Fruit fly (Drosophila melanogaster) whole organism, embryonic: ENCODE results near the gene CG9130.

Experiments
- Atf-2 ChIP-seq: fragments of 200-800 bp; sonication (Bioruptor generic); optimal IDR thresholded peaks from 2 replicates; lab custom pipeline; 2016; ENCODE audit warnings: missing biosample characterization, missing genetic modification characterization
- Atf6 ChIP-seq: fragments of 200-800 bp; sonication (Bioruptor generic); IDR thresholded peaks from 2 replicates; pipeline ENCODE4 v1.3.6; 2022; ENCODE audit warnings: missing biosample characterization, missing genetic modification characterization
- CG10274 ChIP-seq: fragments of 200-800 bp; sonication (Bioruptor generic); optimal IDR thresholded peaks from 3 replicates; lab custom pipeline; 2017; ENCODE audit warnings: missing biosample characterization, mild to moderate bottlenecking, missing genetic modification characterization
- CG11504 ChIP-seq: fragments of 200-800 bp; sonication (Bioruptor generic); optimal IDR thresholded peaks from 3 replicates; lab custom pipeline; 2019; ENCODE audit warnings: missing biosample characterization, mild to moderate bottlenecking, missing genetic modification characterization, moderate library complexity
- CG13123 ChIP-seq: fragments of 200-800 bp; sonication (Bioruptor generic); optimal IDR thresholded peaks from 2 replicates; lab custom pipeline; 2016; ENCODE audit warnings: missing biosample characterization, missing genetic modification characterization
- CG13624 ChIP-seq: fragments of 200-800 bp; sonication (Bioruptor generic); optimal IDR thresholded peaks from 2 replicates; lab custom pipeline; 2016; ENCODE audit warnings: missing biosample characterization, missing genetic modification characterization
- CG15269 ChIP-seq: fragments of 200-800 bp; sonication (Bioruptor generic); optimal IDR thresholded peaks from 2 replicates; lab custom pipeline; 2018; ENCODE audit warnings: missing biosample characterization, mild to moderate bottlenecking, missing genetic modification characterization, moderate library complexity
- CG17186 ChIP-seq: fragments of 200-800 bp; sonication (Bioruptor generic); optimal IDR thresholded peaks from 3 replicates; lab custom pipeline; 2017; ENCODE audit warnings: missing biosample characterization, missing genetic modification reagents, missing genetic modification characterization
- CG17568 ChIP-seq: fragments of 200-800 bp; sonication (Bioruptor generic); optimal IDR thresholded peaks from 2 replicates; lab custom pipeline; 2018; ENCODE audit warnings: missing biosample characterization, mild to moderate bottlenecking, missing genetic modification characterization, moderate library complexity
- CG1792 ChIP-seq: fragments of 200-800 bp; sonication (Bioruptor generic); optimal IDR thresholded peaks from 2 replicates; lab custom pipeline; 2016; ENCODE audit warnings: missing biosample characterization, missing genetic modification characterization
- CG30431 ChIP-seq: fragments of 200-800 bp; sonication (Bioruptor generic); optimal IDR thresholded peaks from 2 replicates; lab custom pipeline; 2017; ENCODE audit warnings: missing biosample characterization, missing genetic modification characterization
- CG32532 ChIP-seq: fragments of 200-800 bp; sonication (Bioruptor generic); IDR thresholded peaks from 2 replicates; pipeline ENCODE4 v1.3.6; 2022; ENCODE audit warnings: missing biosample characterization, missing genetic modification characterization
- CG3407 ChIP-seq: fragments of 200-800 bp; sonication (Bioruptor generic); optimal IDR thresholded peaks from 2 replicates; lab custom pipeline; 2018; ENCODE audit warnings: missing biosample characterization, mild to moderate bottlenecking, missing genetic modification characterization
- CG3847 ChIP-seq: fragments of 200-800 bp; sonication (Bioruptor generic); IDR thresholded peaks from 2 replicates; pipeline ENCODE4 v1.3.6; 2022; ENCODE audit warnings: missing biosample characterization, missing genetic modification characterization
- CG5180 ChIP-seq: fragments of 200-800 bp; sonication (Bioruptor generic); optimal IDR thresholded peaks from 3 replicates; lab custom pipeline; 2017; ENCODE audit warnings: missing biosample characterization, missing genetic modification characterization, mild to moderate bottlenecking, moderate library complexity, missing genetic modification reagents
- CG6254 ChIP-seq: fragments of 200-800 bp; sonication (Bioruptor generic); optimal IDR thresholded peaks from 3 replicates; lab custom pipeline; 2017; ENCODE audit warnings: mild to moderate bottlenecking, missing biosample characterization, missing genetic modification reagents, missing genetic modification characterization
- CG6689 ChIP-seq: fragments of 200-800 bp; sonication (Bioruptor generic); IDR thresholded peaks from 2 replicates; pipeline ENCODE4 v1.3.6; 2022; ENCODE audit warnings: missing biosample characterization, missing genetic modification characterization
- CG6791 ChIP-seq: fragments of 200-800 bp; sonication (Bioruptor generic); IDR thresholded peaks from 3 replicates; pipeline ENCODE4 v1.3.6; 2022; ENCODE audit warnings: missing biosample characterization, missing genetic modification characterization; ENCODE audit not compliant: partially characterized antibody
- CG8290 ChIP-seq, 3 experiments: fragments of 200-800 bp; sonication (Bioruptor generic); optimal IDR thresholded peaks; 2 replicates each; lab custom pipeline; 2016 to 2019; ENCODE audit warnings: missing biosample characterization in 3 of 3, missing genetic modification characterization in 3 of 3, mild to moderate bottlenecking in 2 of 3, moderate library complexity in 1 of 3
- Deaf1 ChIP-seq: fragments of 200-800 bp; optimal IDR thresholded peaks from 3 replicates; lab custom pipeline; 2019; ENCODE audit warnings: missing biosample characterization, mild to moderate bottlenecking, missing genetic modification characterization, moderate library complexity
- Gsc ChIP-seq: fragments of 200-800 bp; sonication (Bioruptor generic); IDR thresholded peaks from 2 replicates; pipeline ENCODE4 v1.3.6; 2022; ENCODE audit warnings: missing biosample characterization, missing genetic modification characterization
- HmgZ ChIP-seq: fragments of 200-800 bp; sonication (Bioruptor generic); optimal IDR thresholded peaks from 2 replicates; lab custom pipeline; 2018; ENCODE audit warnings: missing biosample characterization, mild to moderate bottlenecking, missing genetic modification characterization
- Hr51 ChIP-seq, 2 experiments: fragments of 200-800 bp; sonication (Bioruptor generic); optimal IDR thresholded peaks; 2 replicates in 1 of 2; 3 replicates in 1 of 2; lab custom pipeline; 2016 to 2018; ENCODE audit warnings: missing biosample characterization in 2 of 2, missing genetic modification characterization in 2 of 2, mild to moderate bottlenecking in 1 of 2, moderate library complexity in 1 of 2
- MBD-R2 ChIP-seq: fragments of 200-800 bp; sonication (Bioruptor generic); IDR thresholded peaks from 2 replicates; pipeline ENCODE4 v1.3.6; 2022; ENCODE audit warnings: missing biosample characterization, missing genetic modification characterization
- Nf-YC ChIP-seq: fragments of 200-800 bp; optimal IDR thresholded peaks from 3 replicates; lab custom pipeline; 2019; ENCODE audit warnings: missing biosample characterization, mild to moderate bottlenecking, missing genetic modification characterization, moderate library complexity
- Optix ChIP-seq: fragments of 200-800 bp; sonication (Bioruptor generic); IDR thresholded peaks from 3 replicates; pipeline ENCODE4 v1.3.6; 2022; ENCODE audit warnings: missing biosample characterization, missing genetic modification characterization
- Rfx ChIP-seq: fragments of 200-800 bp; sonication (Bioruptor generic); IDR thresholded peaks from 2 replicates; pipeline ENCODE4 v1.3.6; 2022; ENCODE audit warnings: missing biosample characterization, missing genetic modification characterization
- Usf ChIP-seq: fragments of 200-800 bp; sonication (Bioruptor generic); optimal IDR thresholded peaks from 2 replicates; lab custom pipeline; 2017; ENCODE audit warnings: missing genotype, missing biosample characterization, missing genetic modification characterization
- ac ChIP-seq: fragments of 200-800 bp; sonication (Bioruptor generic); optimal IDR thresholded peaks from 3 replicates; lab custom pipeline; 2017; ENCODE audit warnings: missing biosample characterization, mild to moderate bottlenecking, missing genetic modification characterization
- bigmax ChIP-seq: fragments of 200-800 bp; sonication (Bioruptor generic); optimal IDR thresholded peaks from 2 replicates; lab custom pipeline; 2018; ENCODE audit warnings: missing biosample characterization, mild to moderate bottlenecking, missing genetic modification characterization
- chinmo ChIP-seq: fragments of 200-800 bp; sonication (Bioruptor generic); IDR thresholded peaks from 4 replicates; pipeline ENCODE4 v1.3.6; 2022; ENCODE audit warnings: missing biosample characterization, missing genetic modification characterization; ENCODE audit not compliant: partially characterized antibody
- chm ChIP-seq: fragments of 200-800 bp; sonication (Bioruptor generic); IDR thresholded peaks from 2 replicates; pipeline ENCODE4 v1.3.6; 2022; ENCODE audit warnings: missing biosample characterization, missing genetic modification characterization
- fd96Cb ChIP-seq: fragments of 200-800 bp; sonication (Bioruptor generic); optimal IDR thresholded peaks from 2 replicates; lab custom pipeline; 2018; ENCODE audit warnings: missing biosample characterization, mild to moderate bottlenecking, missing genetic modification characterization, moderate library complexity
- grau ChIP-seq: fragments of 200-800 bp; optimal IDR thresholded peaks from 3 replicates; lab custom pipeline; 2019; ENCODE audit warnings: missing biosample characterization, mild to moderate bottlenecking, missing genetic modification characterization, moderate library complexity
- gsb-n ChIP-seq: fragments of 200-800 bp; sonication (Bioruptor generic); optimal IDR thresholded peaks from 3 replicates; lab custom pipeline; 2018; ENCODE audit warnings: missing biosample characterization, mild to moderate bottlenecking, missing genetic modification characterization
- ind ChIP-seq: fragments of 200-800 bp; sonication (Bioruptor generic); optimal IDR thresholded peaks from 3 replicates; lab custom pipeline; 2016; ENCODE audit warnings: missing biosample characterization, missing genetic modification characterization
- jigr1 ChIP-seq: fragments of 200-800 bp; sonication (Bioruptor generic); IDR thresholded peaks from 3 replicates; pipeline ENCODE4 v1.3.6; 2022; ENCODE audit warnings: missing biosample characterization, missing genetic modification characterization
- knrl ChIP-seq: fragments of 200-800 bp; sonication (Bioruptor generic); IDR thresholded peaks from 3 replicates; pipeline ENCODE4 v1.3.6; 2022; ENCODE audit warnings: missing biosample characterization, missing genetic modification characterization; ENCODE audit not compliant: partially characterized antibody
- luna ChIP-seq: fragments of 200-800 bp; sonication (Bioruptor generic); optimal IDR thresholded peaks from 2 replicates; lab custom pipeline; 2016; ENCODE audit warnings: missing biosample characterization, missing genetic modification characterization
- phol ChIP-seq: fragments of 200-800 bp; sonication (Bioruptor generic); optimal IDR thresholded peaks from 3 replicates; lab custom pipeline; 2018; ENCODE audit warnings: missing biosample characterization, mild to moderate bottlenecking, missing genetic modification characterization, moderate library complexity
- pita ChIP-seq: fragments of 200-800 bp; sonication (Bioruptor generic); optimal IDR thresholded peaks from 2 replicates; lab custom pipeline; 2017; ENCODE audit warnings: missing biosample characterization, mild to moderate bottlenecking, missing genetic modification characterization
- sd ChIP-seq: fragments of 200-800 bp; sonication (Bioruptor generic); optimal IDR thresholded peaks from 3 replicates; lab custom pipeline; 2018; ENCODE audit warnings: missing biosample characterization, mild to moderate bottlenecking, missing genetic modification characterization, moderate library complexity
- ttk ChIP-seq: fragments of 200-800 bp; sonication (Bioruptor generic); IDR thresholded peaks from 2 replicates; pipeline ENCODE4 v2.1.2; 2022; ENCODE audit warnings: missing biosample characterization, missing genetic modification characterization
- zfh1 ChIP-seq: fragments of 200-800 bp; sonication (Bioruptor generic); IDR thresholded peaks from 3 replicates; pipeline ENCODE4 v1.3.6; 2022; ENCODE audit warnings: missing biosample characterization, missing genetic modification characterization

CG9130 gene

DNA sequence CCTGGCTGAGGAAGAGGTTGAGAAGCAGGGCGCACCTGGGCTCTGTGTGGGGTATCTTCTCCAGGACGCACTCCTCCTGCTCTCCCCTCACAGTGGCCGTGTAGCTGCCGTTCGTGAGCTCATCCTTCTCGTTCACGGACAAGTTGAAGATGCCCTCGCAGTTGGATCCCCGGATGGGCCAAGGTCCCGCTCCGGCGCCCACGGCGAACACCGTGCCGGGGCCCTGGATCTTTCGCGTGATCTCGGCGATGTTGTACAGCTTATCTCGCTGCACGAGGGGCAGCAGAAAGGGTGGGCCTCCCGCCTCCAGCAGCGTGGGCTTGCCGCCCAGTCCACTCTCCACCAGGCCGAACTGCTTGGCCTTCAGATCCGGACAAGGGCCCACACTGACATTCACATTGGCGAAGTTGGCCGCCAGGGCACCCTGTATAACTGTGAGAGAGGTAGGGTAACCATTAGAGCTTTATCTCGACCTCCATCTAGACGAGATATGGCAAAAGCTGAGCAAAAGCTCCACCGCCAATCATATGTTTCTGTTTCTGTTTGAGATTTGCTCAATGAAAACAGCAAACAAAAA, 47.9 kb upstream of the CG9130 start (continued):
- TF ChIP-seq chinmo (GFP tag; lab: Robert Waterston, UW) (peak; percentile 35; the same call in 1 of the 4 replicates), chm (GFP tag; lab: Robert Waterston, UW) (0 out of 2 replicates have a peak, but pooled peaks have one; percentile 29), CG8290 (GFP tag; optimal IDR thresholded peaks at IDR 0.05; lab: Kevin White, UChicago) (no peak), CG8290 (tag; optimal IDR thresholded peaks at IDR 0.05; lab: Kevin White, UChicago) (peak in 1 of 2 experiments; percentile 49), CG6689 (GFP tag; lab: Robert Waterston, UW) (0 out of 2 replicates have a peak, but pooled peaks have one; percentile 11), CG10274 (GFP tag; lab: Kevin White, UChicago) (no peak), Hr51 (GFP tag; optimal IDR thresholded peaks at IDR 0.05; lab: Kevin White, UChicago) (no peak), CG3847 (GFP tag; lab: Robert Waterston, UW) (peak; percentile 29; the same call in 1 of the 2 replicates), Rfx (GFP tag; lab: Robert Waterston, UW) (peak; percentile 58), CG17186 (GFP tag; lab: Kevin White, UChicago) (no peak)
- TF ChIP-seq, all 482 proteins: peak for 31

DNA sequence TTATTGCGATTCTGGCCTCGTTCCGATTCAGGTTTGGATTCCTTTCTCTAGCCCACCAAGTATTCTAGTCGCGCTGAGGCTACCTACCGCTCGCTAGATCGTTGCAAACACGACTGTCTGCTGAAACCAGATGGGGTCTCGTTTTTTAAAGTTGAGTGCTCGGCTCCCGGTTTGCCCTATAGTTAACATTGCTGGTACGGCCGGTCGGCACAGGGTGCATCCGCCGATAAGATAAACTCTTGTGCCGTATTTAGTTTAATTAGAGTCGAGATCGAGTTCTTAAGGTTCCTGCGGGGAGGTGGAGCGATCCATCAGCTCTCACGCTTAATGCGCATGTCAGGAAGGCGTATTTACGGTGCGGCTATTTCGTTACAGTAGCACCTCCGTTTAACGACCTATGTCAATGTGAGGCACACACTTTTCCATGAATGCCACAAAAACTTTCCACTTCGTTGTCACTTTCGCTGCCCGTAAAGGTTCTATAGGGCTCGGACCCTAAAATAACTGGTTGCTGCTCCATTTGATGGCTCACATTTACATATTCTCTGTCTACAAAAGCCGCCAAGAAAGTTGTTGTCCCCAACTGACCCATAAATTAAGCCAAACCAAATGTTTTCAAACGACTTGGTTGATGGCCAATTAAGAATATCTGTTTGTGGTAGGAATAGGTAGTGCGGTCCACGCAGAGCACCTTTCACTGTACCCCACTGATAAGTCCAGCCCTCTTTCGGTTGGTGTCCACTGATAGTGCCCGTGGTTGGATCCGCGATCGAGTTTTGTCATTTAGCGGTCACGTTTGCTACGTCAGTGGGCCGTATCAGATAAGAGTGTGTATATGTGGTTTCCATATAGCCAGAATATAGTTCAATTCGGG, 46.9 kb upstream of the CG9130 start, which contains the start of gene CG9119:
Gene CG9119 (minus strand): TSS at position 122 of the 874 bp plus-strand sequence.
- TF ChIP-seq Hr51 (GFP tag; optimal IDR thresholded peaks at IDR 0.05; lab: Kevin White, UChicago) (peak; percentile 37 to 67), Optix (GFP tag; lab: Robert Waterston, UW) (peak; percentile 52; the same call in 1 of the 3 replicates), ttk (GFP tag; lab: Robert Waterston, UW) (peak; percentile 34; the same call in 1 of the 2 replicates), Usf (GFP tag; lab: Kevin White, UChicago) (no peak), CG13123 (GFP tag; lab: Kevin White, UChicago) (no peak), CG30431 (GFP tag; lab: Kevin White, UChicago) (peak; percentile 49), Atf6 (GFP tag; lab: Robert Waterston, UW) (peak; percentile 74), ind (GFP tag; lab: Kevin White, UChicago) (peak; percentile 80), CG1792 (GFP tag; lab: Kevin White, UChicago) (peak; percentile 34), bigmax (GFP tag; lab: Kevin White, UChicago) (no peak), CG11504 (tag; lab: Kevin White, UChicago) (peak; percentile 75), CG6689 (GFP tag; lab: Robert Waterston, UW) (peak; percentile 53), CG13624 (GFP tag; lab: Kevin White, UChicago) (peak; percentile 71), HmgZ (tag; lab: Kevin White, UChicago) (peak; percentile 42), Nf-YC (tag; lab: Kevin White, UChicago) (peak; percentile 54), gsb-n (tag; lab: Kevin White, UChicago) (peak; percentile 66), luna (GFP tag; lab: Kevin White, UChicago) (no peak), CG32532 (GFP tag; lab: Robert Waterston, UW) (no peak; the same call in none of the 2 replicates), CG17568 (GFP tag; lab: Kevin White, UChicago) (no peak), knrl (GFP tag; lab: Robert Waterston, UW) (no peak), phol (tag; lab: Kevin White, UChicago) (peak; percentile 60), CG15269 (tag; lab: Kevin White, UChicago) (peak; percentile 75), grau (tag; lab: Kevin White, UChicago) (peak; percentile 95), fd96Cb (tag; lab: Kevin White, UChicago) (peak; percentile 48), zfh1 (GFP tag; lab: Robert Waterston, UW) (peak; percentile 36; the same call in 1 of the 3 replicates), CG6254 (GFP tag; lab: Kevin White, UChicago) (peak; percentile 88), pita (GFP tag; lab: Kevin White, UChicago) (no peak), ac (GFP tag; lab: Kevin White, UChicago) (no peak), jigr1 (no peak), Deaf1 (tag; lab: Kevin White, UChicago) (peak; percentile 90), CG3407 (GFP tag; lab: Kevin White, UChicago) (no peak), MBD-R2 (GFP tag; lab: Robert Waterston, UW) (no peak), Gsc (GFP tag; lab: Robert Waterston, UW) (no peak), Atf-2 (GFP tag; lab: Kevin White, UChicago) (peak; percentile 54), sd (tag; lab: Kevin White, UChicago) (peak; percentile 27), CG6791 (GFP tag; lab: Robert Waterston, UW) (no peak), CG5180 (GFP tag; lab: Kevin White, UChicago) (peak; percentile 41), chinmo (GFP tag; lab: Robert Waterston, UW) (0 out of 4 replicates have a peak, but pooled peaks have one; percentile 33)
